Worm (Caenorhabditis elegans) whole organism, L2 larva: Measurements from ENCODE around the gene C33A12.19.
A peak's percentile ranks its signal among the peaks of the same experiment; 100 is the strongest.

Experiments
- F13H6.1 ChIP-seq: sonication (generic microtip); optimal IDR thresholded peaks from 2 replicates; lab custom pipeline; 2016; ENCODE audit warnings: missing genetic modification characterization, missing compliant biosample characterization
- R02D3.7 ChIP-seq: fragments of 150-350 bp; optimal IDR thresholded peaks from 2 replicates; lab custom pipeline; 2014; ENCODE audit warnings: missing biosample characterization, missing genetic modification characterization
- unc-39 ChIP-seq: fragments of 150-350 bp; optimal IDR thresholded peaks from 2 replicates; lab custom pipeline; 2014; ENCODE audit warnings: missing biosample characterization, missing genetic modification characterization
- zag-1 ChIP-seq: fragments of 150-350 bp; optimal IDR thresholded peaks from 2 replicates; lab custom pipeline; 2014; ENCODE audit warnings: missing biosample characterization, missing genetic modification characterization

- TF ChIP-seq F13H6.1 (tag; lab: Kevin White, UChicago) (peak; percentile 35), zag-1 (tag; lab: Kevin White, UChicago) (no peak), unc-39 (tag; lab: Kevin White, UChicago) (no peak), R02D3.7 (tag; lab: Kevin White, UChicago) (no peak)
Measured at ce11 chrIV:9513360-9513777, 3.4 kb upstream of the C33A12.19 start.
